Fruit fly (Drosophila melanogaster) whole organism, embryonic: ENCODE data around the gene Sdic2.
"Not testable (repeated sequence)": the region's sequence is repeated elsewhere in the genome, so short reads cannot be mapped to it uniquely, and the experiment has no call there.

Experiments
- C15 ChIP-seq: fragments of 200-800 bp; sonication (Bioruptor generic); IDR thresholded peaks from 3 replicates; pipeline ENCODE4 v1.3.6; 2022; ENCODE audit warnings: missing biosample characterization, missing genetic modification characterization
- CG2678 ChIP-seq: fragments of 200-800 bp; sonication (Bioruptor generic); optimal IDR thresholded peaks from 3 replicates; lab custom pipeline; 2019; ENCODE audit warnings: missing biosample characterization, mild to moderate bottlenecking, missing genetic modification characterization, moderate library complexity
- D19A ChIP-seq: fragments of 200-800 bp; optimal IDR thresholded peaks from 3 replicates; lab custom pipeline; 2019; ENCODE audit warnings: missing biosample characterization, mild to moderate bottlenecking, missing genetic modification characterization, moderate library complexity
- da ChIP-seq: fragments of 200-800 bp; sonication (Bioruptor generic); optimal IDR thresholded peaks from 2 replicates; lab custom pipeline; 2016; ENCODE audit warnings: missing biosample characterization, missing genetic modification characterization
- gsb ChIP-seq: fragments of 200-800 bp; sonication (Bioruptor generic); IDR thresholded peaks from 2 replicates; pipeline ENCODE4 v1.3.6; 2022; ENCODE audit warnings: missing biosample characterization, missing genetic modification characterization

DNA sequence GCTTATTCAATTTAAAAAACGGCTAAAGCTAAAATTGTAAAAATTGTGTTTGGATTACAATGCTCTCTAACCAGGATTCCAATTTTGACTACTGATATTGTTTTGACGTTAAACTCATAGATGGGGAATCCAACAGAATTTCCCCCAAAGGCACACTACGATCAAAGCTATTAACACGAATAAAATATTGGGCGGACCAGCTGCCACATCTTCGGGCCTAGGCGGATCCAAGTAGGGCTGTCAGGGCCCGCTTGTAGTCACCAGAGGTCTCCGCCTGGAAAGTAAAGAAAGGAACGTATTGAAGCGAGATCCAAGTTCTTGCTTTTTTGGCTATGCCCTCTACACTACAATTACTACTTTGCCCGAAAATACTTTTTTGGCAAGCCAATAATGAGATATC, 7.7 kb downstream of the Sdic2 start, which contains the start of gene Sdic1:
- not testable (repeated sequence) for TF ChIP-seq da (GFP tag; lab: Kevin White, UChicago); D19A (tag; lab: Kevin White, UChicago); gsb (GFP tag; lab: Robert Waterston, UW); C15 (GFP tag; lab: Robert Waterston, UW); CG2678 (tag; lab: Kevin White, UChicago)
